Fruit fly (Drosophila melanogaster) whole organism, embryonic: ENCODE data around the gene CG33332.

Experiments
- CG10267 ChIP-seq: fragments of 200-800 bp; sonication (Bioruptor generic); optimal IDR thresholded peaks from 2 replicates; lab custom pipeline; 2018; ENCODE audit warnings: missing biosample characterization, mild to moderate bottlenecking, missing genetic modification characterization, moderate library complexity
- CG10431 ChIP-seq: fragments of 200-800 bp; sonication (Bioruptor generic); optimal IDR thresholded peaks from 3 replicates; lab custom pipeline; 2018; ENCODE audit warnings: missing biosample characterization, mild to moderate bottlenecking, missing genetic modification characterization
- CG11085 ChIP-seq: fragments of 200-800 bp; sonication (Bioruptor generic); IDR thresholded peaks from 2 replicates; pipeline ENCODE4 v1.3.6; 2022; ENCODE audit warnings: missing biosample characterization, missing genetic modification characterization
- CG11504 ChIP-seq: fragments of 200-800 bp; sonication (Bioruptor generic); optimal IDR thresholded peaks from 3 replicates; lab custom pipeline; 2019; ENCODE audit warnings: missing biosample characterization, mild to moderate bottlenecking, missing genetic modification characterization, moderate library complexity
- CG11695 ChIP-seq: fragments of 200-800 bp; sonication (Bioruptor generic); IDR thresholded peaks from 3 replicates; pipeline ENCODE4 v1.3.6; 2022; ENCODE audit warnings: missing biosample characterization, missing genetic modification characterization
- CG13287 ChIP-seq: fragments of 200-800 bp; sonication (Bioruptor generic); IDR thresholded peaks from 2 replicates; pipeline ENCODE4 v1.3.6; 2022; ENCODE audit warnings: missing biosample characterization, missing genetic modification characterization; ENCODE audit not compliant: partially characterized antibody
- CG16815 ChIP-seq: fragments of 200-800 bp; sonication (Bioruptor generic); optimal IDR thresholded peaks from 3 replicates; lab custom pipeline; 2017; ENCODE audit warnings: missing biosample characterization, mild to moderate bottlenecking, missing genetic modification characterization
- CG17186 ChIP-seq: fragments of 200-800 bp; sonication (Bioruptor generic); optimal IDR thresholded peaks from 3 replicates; lab custom pipeline; 2017; ENCODE audit warnings: missing biosample characterization, missing genetic modification reagents, missing genetic modification characterization
- CG17568 ChIP-seq: fragments of 200-800 bp; sonication (Bioruptor generic); optimal IDR thresholded peaks from 2 replicates; lab custom pipeline; 2018; ENCODE audit warnings: missing biosample characterization, mild to moderate bottlenecking, missing genetic modification characterization, moderate library complexity
- CG17829 ChIP-seq: fragments of 200-800 bp; optimal IDR thresholded peaks from 2 replicates; lab custom pipeline; 2019; ENCODE audit warnings: missing biosample characterization, mild to moderate bottlenecking, missing genetic modification characterization, moderate library complexity
- CG18262 ChIP-seq: fragments of 200-800 bp; optimal IDR thresholded peaks from 3 replicates; lab custom pipeline; 2019; ENCODE audit warnings: missing biosample characterization, mild to moderate bottlenecking, missing genetic modification characterization, moderate library complexity
- CG1832 ChIP-seq: fragments of 200-800 bp; sonication (Bioruptor generic); optimal IDR thresholded peaks from 2 replicates; lab custom pipeline; 2017; ENCODE audit warnings: missing biosample characterization, mild to moderate bottlenecking, missing genetic modification characterization, inconsistent platforms
- CG18764 ChIP-seq: fragments of 200-800 bp; sonication (Bioruptor generic); optimal IDR thresholded peaks from 3 replicates; lab custom pipeline; 2016; ENCODE audit warnings: missing biosample characterization, missing genetic modification characterization
- CG2129 ChIP-seq: fragments of 200-800 bp; sonication (Bioruptor generic); IDR thresholded peaks from 2 replicates; pipeline ENCODE4 v1.3.6; 2022; ENCODE audit warnings: missing biosample characterization, missing genetic modification characterization; ENCODE audit not compliant: partially characterized antibody
- CG2202 ChIP-seq: fragments of 200-800 bp; sonication (Bioruptor generic); optimal IDR thresholded peaks from 2 replicates; lab custom pipeline; 2018; ENCODE audit warnings: missing biosample characterization, mild to moderate bottlenecking, missing genetic modification characterization
- CG5953 ChIP-seq: fragments of 200-800 bp; sonication (Bioruptor generic); IDR thresholded peaks from 2 replicates; pipeline ENCODE4 v1.3.6; 2022; ENCODE audit warnings: missing biosample characterization, missing genetic modification characterization
- CG6175 ChIP-seq: fragments of 200-800 bp; sonication (Bioruptor generic); IDR thresholded peaks from 3 replicates; pipeline ENCODE4 v1.3.6; 2022; ENCODE audit warnings: missing biosample characterization, missing genetic modification characterization
- CG7963 ChIP-seq: fragments of 200-800 bp; sonication (Bioruptor generic); IDR thresholded peaks from 3 replicates; pipeline ENCODE4 v1.3.6; 2022; ENCODE audit warnings: missing biosample characterization, missing genetic modification characterization; ENCODE audit not compliant: partially characterized antibody
- CG8089 ChIP-seq: fragments of 200-800 bp; sonication (Bioruptor generic); optimal IDR thresholded peaks from 3 replicates; lab custom pipeline; 2016; ENCODE audit warnings: missing biosample characterization, missing genetic modification characterization
- Camta ChIP-seq: fragments of 200-800 bp; sonication (Bioruptor generic); optimal IDR thresholded peaks from 2 replicates; lab custom pipeline; 2016; ENCODE audit warnings: missing biosample characterization, missing genetic modification characterization
- Ets97D ChIP-seq: fragments of 200-800 bp; sonication (Bioruptor generic); optimal IDR thresholded peaks from 3 replicates; lab custom pipeline; 2016; ENCODE audit warnings: missing biosample characterization, missing genetic modification characterization
- Fer1 ChIP-seq: fragments of 200-800 bp; sonication (Bioruptor generic); optimal IDR thresholded peaks from 2 replicates; lab custom pipeline; 2017; ENCODE audit warnings: missing biosample characterization, mild to moderate bottlenecking, missing genetic modification characterization
- H15 ChIP-seq: fragments of 200-800 bp; sonication (Bioruptor generic); IDR thresholded peaks from 3 replicates; pipeline ENCODE4 v1.3.6; 2022; ENCODE audit warnings: missing biosample characterization, missing genetic modification characterization
- HmgZ ChIP-seq: fragments of 200-800 bp; sonication (Bioruptor generic); optimal IDR thresholded peaks from 2 replicates; lab custom pipeline; 2018; ENCODE audit warnings: missing biosample characterization, mild to moderate bottlenecking, missing genetic modification characterization
- Nf-YC ChIP-seq: fragments of 200-800 bp; optimal IDR thresholded peaks from 3 replicates; lab custom pipeline; 2019; ENCODE audit warnings: missing biosample characterization, mild to moderate bottlenecking, missing genetic modification characterization, moderate library complexity
- Poxn ChIP-seq: fragments of 200-800 bp; sonication (Bioruptor generic); IDR thresholded peaks from 2 replicates; pipeline ENCODE4 v1.3.6; 2022; ENCODE audit warnings: missing biosample characterization, missing genetic modification characterization
- Taf1 ChIP-seq: fragments of 200-800 bp; sonication (Bioruptor generic); IDR thresholded peaks from 2 replicates; pipeline ENCODE4 v1.3.6; 2022; ENCODE audit warnings: missing biosample characterization, missing genetic modification characterization
- ab ChIP-seq: fragments of 200-800 bp; sonication (Bioruptor generic); optimal IDR thresholded peaks from 2 replicates; lab custom pipeline; 2016; ENCODE audit warnings: missing biosample characterization, missing genetic modification characterization
- ato ChIP-seq: fragments of 200-800 bp; sonication (Bioruptor generic); IDR thresholded peaks from 2 replicates; pipeline ENCODE4 v1.3.6; 2022; ENCODE audit warnings: missing biosample characterization, missing genetic modification characterization; ENCODE audit not compliant: partially characterized antibody
- bigmax ChIP-seq: fragments of 200-800 bp; sonication (Bioruptor generic); optimal IDR thresholded peaks from 2 replicates; lab custom pipeline; 2018; ENCODE audit warnings: missing biosample characterization, mild to moderate bottlenecking, missing genetic modification characterization
- btn ChIP-seq: fragments of 200-800 bp; sonication (Bioruptor generic); optimal IDR thresholded peaks from 2 replicates; lab custom pipeline; 2016; ENCODE audit warnings: missing biosample characterization, missing genetic modification characterization
- dimm ChIP-seq: fragments of 200-800 bp; sonication (Bioruptor generic); IDR thresholded peaks from 2 replicates; pipeline ENCODE4 v1.3.6; 2022; ENCODE audit warnings: missing biosample characterization, missing genetic modification characterization
- eve ChIP-seq, 2 experiments: fragments of >200 bp; optimal IDR thresholded peaks; 2 replicates each; lab custom pipeline; 2017; ENCODE audit warnings: missing biosample characterization in 2 of 2, missing genetic modification characterization in 2 of 2
- ewg ChIP-seq: fragments of 200-800 bp; sonication (Bioruptor generic); optimal IDR thresholded peaks from 3 replicates; lab custom pipeline; 2017; ENCODE audit warnings: mild to moderate bottlenecking, missing biosample characterization, missing genetic modification reagents, missing genetic modification characterization
- fd102C ChIP-seq: fragments of 200-800 bp; sonication (Bioruptor generic); optimal IDR thresholded peaks from 2 replicates; lab custom pipeline; 2018; ENCODE audit warnings: missing biosample characterization, mild to moderate bottlenecking, missing genetic modification characterization, moderate library complexity
- gcm2 ChIP-seq: fragments of 200-800 bp; sonication (Bioruptor generic); optimal IDR thresholded peaks from 2 replicates; lab custom pipeline; 2016; ENCODE audit warnings: missing biosample characterization, missing genetic modification characterization
- hkb ChIP-seq, 2 experiments: fragments of 200-800 bp in 1 of 2; fragments of >200 bp in 1 of 2; sonication (Bioruptor generic) in 1 of 2; IDR thresholded peaks in 1 of 2; optimal IDR thresholded peaks in 1 of 2; 2 replicates each; pipeline versions ENCODE4 v1.3.6 to Lab custom; 2017 to 2022; ENCODE audit warnings: missing biosample characterization in 1 of 2, missing genetic modification characterization in 1 of 2
- mld ChIP-seq: fragments of 200-800 bp; sonication (Bioruptor generic); IDR thresholded peaks from 3 replicates; pipeline ENCODE4 v1.3.6; 2022; ENCODE audit warnings: missing biosample characterization, missing genetic modification characterization; ENCODE audit not compliant: partially characterized antibody
- pan ChIP-seq, 4 experiments: fragments of >200 bp in 3 of 4; fragments of 200-800 bp in 1 of 4; sonication (Bioruptor generic) in 1 of 4; optimal IDR thresholded peaks in 3 of 4; IDR thresholded peaks in 1 of 4; 2 replicates each; pipeline versions ENCODE4 v1.3.6 to Lab custom; 2017 to 2022; ENCODE audit warnings: missing biosample characterization in 2 of 4, missing genetic modification characterization in 2 of 4, mixed read lengths in 1 of 4
- pho ChIP-seq: fragments of 200-800 bp; sonication (Bioruptor generic); optimal IDR thresholded peaks from 2 replicates; lab custom pipeline; 2016; ENCODE audit warnings: missing biosample characterization, missing genetic modification characterization
- pnt ChIP-seq: fragments of 200-800 bp; sonication (Bioruptor generic); optimal IDR thresholded peaks from 3 replicates; lab custom pipeline; 2016; ENCODE audit warnings: missing biosample characterization, missing genetic modification characterization
- pum ChIP-seq: fragments of 200-800 bp; sonication (Bioruptor generic); optimal IDR thresholded peaks from 2 replicates; lab custom pipeline; 2016; ENCODE audit warnings: missing biosample characterization, missing genetic modification characterization
- salm ChIP-seq: fragments of 200-800 bp; sonication (Bioruptor generic); optimal IDR thresholded peaks from 2 replicates; lab custom pipeline; 2018; ENCODE audit warnings: missing biosample characterization, mild to moderate bottlenecking, missing genetic modification characterization
- so ChIP-seq: fragments of 200-800 bp; sonication (Bioruptor generic); IDR thresholded peaks from 3 replicates; pipeline ENCODE4 v1.3.6; 2022; ENCODE audit warnings: missing biosample characterization, missing genetic modification characterization
- ssp ChIP-seq: fragments of 200-800 bp; sonication (Bioruptor generic); IDR thresholded peaks from 2 replicates; pipeline ENCODE4 v1.3.6; 2022; ENCODE audit warnings: missing biosample characterization, missing genetic modification characterization
- stwl ChIP-seq: fragments of 200-800 bp; sonication (Bioruptor generic); optimal IDR thresholded peaks from 3 replicates; lab custom pipeline; 2018; ENCODE audit warnings: missing biosample characterization, mild to moderate bottlenecking, missing genetic modification characterization, moderate library complexity
- usp ChIP-seq: fragments of >200 bp; optimal IDR thresholded peaks from 2 replicates; lab custom pipeline; 2017; ENCODE audit warnings: missing biosample characterization, missing genetic modification characterization
- vfl ChIP-seq: fragments of 200-800 bp; sonication (Bioruptor generic); optimal IDR thresholded peaks from 2 replicates; lab custom pipeline; 2016; ENCODE audit warnings: missing biosample characterization, missing genetic modification characterization
- wor ChIP-seq: fragments of 200-800 bp; sonication (Bioruptor generic); IDR thresholded peaks from 2 replicates; pipeline ENCODE4 v1.3.6; 2022; ENCODE audit warnings: missing biosample characterization, missing genetic modification characterization

CG33332 gene

dm6 chr3R:14886011-14886534 is at the start of gene CG33332, which contains the start of the genes Rrp6 and CG33331 (continued):
- peak; percentile 100 for TF ChIP-seq stwl
- no peak for TF ChIP-seq eve (GFP tag; optimal IDR thresholded peaks at IDR 0.05; lab: Kevin White, UChicago)
- TF ChIP-seq Taf1 (GFP tag; lab: Robert Waterston, UW), result peak; percentile 10; the same call in 1 of the 2 replicates
- TF ChIP-seq ab, result no peak
- TF ChIP-seq Poxn, result no peak
- peak; percentile 81 for TF ChIP-seq CG13287 (GFP tag; lab: Robert Waterston, UW)
- TF ChIP-seq usp (GFP tag; lab: Kevin White, UChicago), result no peak
- no peak for TF ChIP-seq hkb (optimal IDR thresholded peaks at IDR 0.05; lab: Kevin White, UChicago)
- 0 out of 2 replicates have a peak, but pooled peaks have one; percentile 35 for TF ChIP-seq hkb (GFP tag; IDR thresholded peaks at IDR 0.05; lab: Robert Waterston, UW)
- peak; percentile 5; the same call in 1 of the 3 replicates for TF ChIP-seq H15
- TF ChIP-seq CG11695 (GFP tag; lab: Robert Waterston, UW), result peak; percentile 64; the same call in 2 of the 3 replicates
- peak; percentile 46 for TF ChIP-seq pum (GFP tag; lab: Kevin White, UChicago)
- peak; percentile 38 for TF ChIP-seq Camta (GFP tag; lab: Kevin White, UChicago)
- peak; percentile 61 for TF ChIP-seq vfl (GFP tag; lab: Kevin White, UChicago)
- TF ChIP-seq CG10267, result peak; percentile 95
- TF ChIP-seq CG2202, result no peak
- TF ChIP-seq bigmax (GFP tag; lab: Kevin White, UChicago), result no peak
- peak; percentile 72 for TF ChIP-seq Nf-YC (tag; lab: Kevin White, UChicago)
- peak; percentile 69; the same call in 2 of the 3 replicates for TF ChIP-seq so (GFP tag; lab: Robert Waterston, UW)
- no peak for TF ChIP-seq btn
- TF ChIP-seq CG17568 (GFP tag; lab: Kevin White, UChicago), result no peak
- no peak for TF ChIP-seq salm (tag; lab: Kevin White, UChicago)
- no peak for TF ChIP-seq CG5953 (GFP tag; lab: Robert Waterston, UW)
- TF ChIP-seq dimm (GFP tag; lab: Robert Waterston, UW), result no peak
- TF ChIP-seq CG1832, result no peak
- peak; percentile 85 for TF ChIP-seq CG17829 (tag; lab: Kevin White, UChicago)
- no peak for TF ChIP-seq ewg
- TF ChIP-seq pho (GFP tag; lab: Kevin White, UChicago), result peak; percentile 36
- peak; percentile 83 for TF ChIP-seq Fer1 (GFP tag; lab: Kevin White, UChicago)
- peak; percentile 45 for TF ChIP-seq HmgZ (tag; lab: Kevin White, UChicago)
- no peak for TF ChIP-seq CG8089 (GFP tag; lab: Kevin White, UChicago)
- peak; percentile 73 for TF ChIP-seq CG18262 (tag; lab: Kevin White, UChicago)
- peak; percentile 33 for TF ChIP-seq pnt (GFP tag; lab: Kevin White, UChicago)
- TF ChIP-seq pan (optimal IDR thresholded peaks at IDR 0.05; lab: Kevin White, UChicago), result no peak
- TF ChIP-seq pan (GFP tag; optimal IDR thresholded peaks at IDR 0.05 in 1 of 2, IDR thresholded peaks at IDR 0.05 in 1 of 2), result peak in 1 of 2 experiments; percentile 56
- TF ChIP-seq CG2129, result no peak
- TF ChIP-seq ato (GFP tag; lab: Robert Waterston, UW), result peak; percentile 8; the same call in 1 of the 2 replicates
- TF ChIP-seq CG10431 (GFP tag; lab: Kevin White, UChicago), result peak; percentile 39
- no peak for TF ChIP-seq CG11504 (tag; lab: Kevin White, UChicago)
- no peak for TF ChIP-seq mld (GFP tag; lab: Robert Waterston, UW)
- 0 out of 2 replicates have a peak, but pooled peaks have one; percentile 22 for TF ChIP-seq wor
- TF ChIP-seq fd102C (GFP tag; lab: Kevin White, UChicago), result no peak
- TF ChIP-seq CG11085 (GFP tag; lab: Robert Waterston, UW), result peak; percentile 61
- peak; percentile 54 for TF ChIP-seq CG17186
- TF ChIP-seq CG16815 (GFP tag; lab: Kevin White, UChicago), result peak; percentile 54
- TF ChIP-seq Ets97D (GFP tag; lab: Kevin White, UChicago), result peak; percentile 75
- TF ChIP-seq CG18764, result peak; percentile 55
- no peak for TF ChIP-seq CG6175
- no peak for TF ChIP-seq gcm2 (GFP tag; lab: Kevin White, UChicago)
- TF ChIP-seq ssp (GFP tag; lab: Robert Waterston, UW), result no peak; the same call in 1 of the 2 replicates
- TF ChIP-seq CG7963 (GFP tag; lab: Robert Waterston, UW), result no peak
